Worm (Caenorhabditis elegans) whole organism, L2 larva: ENCODE data around the gene Y54B9A.1.

Experiments used
- C34F6.9 ChIP-seq: fragments of 150-350 bp; optimal IDR thresholded peaks from 2 replicates; lab custom pipeline; 2014; ENCODE audit warnings: missing biosample characterization, missing genetic modification characterization
- alr-1 ChIP-seq: fragments of 150-350 bp; optimal IDR thresholded peaks from 2 replicates; lab custom pipeline; 2014; ENCODE audit warnings: missing biosample characterization, missing genetic modification characterization
- elt-3 ChIP-seq: sonication (generic microtip); optimal IDR thresholded peaks from 2 replicates; lab custom pipeline; 2017; ENCODE audit warnings: missing biosample characterization, missing genetic modification characterization
- mbf-1 ChIP-seq: sonication (generic microtip); optimal IDR thresholded peaks from 2 replicates; lab custom pipeline; 2017; ENCODE audit warnings: missing biosample characterization, missing genetic modification characterization
- nhr-77 ChIP-seq: fragments of 150-350 bp; optimal IDR thresholded peaks from 2 replicates; lab custom pipeline; 2014; ENCODE audit warnings: missing biosample characterization, missing genetic modification characterization

DNA sequence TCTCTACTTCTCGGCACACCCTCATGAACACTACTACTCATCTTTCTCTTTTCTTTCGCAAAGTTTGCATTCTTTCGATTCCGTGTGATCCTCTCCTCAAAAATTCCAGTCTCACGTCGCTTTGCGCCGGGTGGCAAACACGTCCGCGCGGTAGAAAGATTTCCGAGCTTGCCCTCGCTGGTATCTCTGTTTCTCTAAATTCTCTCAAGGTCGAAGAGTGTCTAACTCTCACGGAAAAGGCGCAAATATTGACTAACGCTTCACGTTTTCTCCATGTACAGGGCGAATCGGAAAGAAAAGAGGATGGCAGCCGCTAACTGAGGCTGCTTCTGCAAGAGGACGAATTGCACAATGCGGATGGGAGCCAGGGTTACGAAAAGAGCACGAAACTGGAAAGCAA lies 16.6 kb downstream of the Y54B9A.1 start:
- no peak for TF ChIP-seq nhr-77 (tag; lab: Kevin White, UChicago)
- TF ChIP-seq alr-1 = no peak
- TF ChIP-seq mbf-1 (tag; lab: Kevin White, UChicago) = no peak
- no peak for TF ChIP-seq C34F6.9
- TF ChIP-seq elt-3 (tag; lab: Kevin White, UChicago) = no peak
